Worm (Caenorhabditis elegans): ENCODE results near the gene nep-1.

- TF ChIP-seq ama-1 (optimal IDR thresholded peaks at IDR 0.05): no peak
- TF ChIP-seq pax-1 (tag; optimal IDR thresholded peaks at IDR 0.05): no peak
- no peak for TF ChIP-seq pag-3 (tag; optimal IDR thresholded peaks at IDR 0.05; ENCODE audit: borderline replicate concordance)
- TF ChIP-seq pqm-1 (tag; optimal IDR thresholded peaks at IDR 0.05): no peak
- no peak for TF ChIP-seq tbx-2 (tag; optimal IDR thresholded peaks at IDR 0.05)
- TF ChIP-seq rnt-1 (tag; optimal IDR thresholded peaks at IDR 0.05): no peak
- no peak for TF ChIP-seq pha-4 (tag; optimal IDR thresholded peaks at IDR 0.05)
- TF ChIP-seq nfya-1 (tag; optimal IDR thresholded peaks at IDR 0.05): no peak
- TF ChIP-seq ceh-48 (tag; optimal IDR thresholded peaks at IDR 0.05): no peak
- TF ChIP-seq nhr-11 (tag; optimal IDR thresholded peaks at IDR 0.05): no peak
Observed at ce11 chrII:11646276-11646797, 10.6 kb downstream of the nep-1 start, which contains the start of gene ghi-1.
